Worm (Caenorhabditis elegans) whole organism, early embryonic: ENCODE data around the gene C45H4.18.

Source experiments
- F13C5.2 ChIP-seq: sonication (generic microtip); optimal IDR thresholded peaks from 2 replicates; lab custom pipeline; 2017; ENCODE audit warnings: mild to moderate bottlenecking, missing genetic modification characterization, inconsistent platforms, missing compliant biosample characterization
- ama-1 ChIP-seq: fragments of 150-350 bp; optimal IDR thresholded peaks from 2 replicates; lab custom pipeline; 2014
- hmbx-1 ChIP-seq: sonication (generic microtip); optimal IDR thresholded peaks from 2 replicates; lab custom pipeline; 2016; ENCODE audit warnings: mild to moderate bottlenecking, missing genetic modification characterization, missing compliant biosample characterization
- hnd-1 ChIP-seq: sonication (generic microtip); optimal IDR thresholded peaks from 2 replicates; lab custom pipeline; 2016; ENCODE audit warnings: missing genetic modification characterization, missing compliant biosample characterization
- scrt-1 ChIP-seq: fragments of 200-800 bp; sonication (Bioruptor generic); IDR thresholded peaks from 2 replicates; pipeline ENCODE4 v1.3.6; 2022; ENCODE audit warnings: missing genetic modification characterization, missing compliant biosample characterization
- tra-4 ChIP-seq: sonication (generic microtip); optimal IDR thresholded peaks from 2 replicates; lab custom pipeline; 2017; ENCODE audit warnings: missing genetic modification characterization, missing compliant biosample characterization

DNA sequence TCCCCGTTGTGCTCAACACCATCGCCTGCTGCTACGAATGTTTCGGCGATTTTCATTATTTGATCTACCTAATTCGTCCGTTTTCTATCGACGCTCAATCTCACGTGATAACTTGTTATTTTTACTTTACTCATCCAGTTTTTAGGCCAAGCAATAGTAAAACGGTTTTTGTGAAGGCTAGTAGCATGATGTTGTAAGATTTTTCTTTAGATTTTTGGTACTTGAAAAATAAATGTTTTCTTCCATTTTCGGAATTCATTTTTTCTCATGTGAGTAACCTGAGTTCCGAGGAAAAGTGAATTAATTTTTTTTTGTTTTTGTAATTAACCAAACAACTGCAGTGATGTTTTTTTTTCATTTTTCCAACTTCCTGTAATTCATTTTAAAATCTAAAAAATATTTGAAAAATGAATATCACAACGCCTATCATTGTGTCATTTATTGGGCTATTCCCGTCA is 2.0 kb downstream of the C45H4.18 start, which contains the start of gene srbc-17:
- TF ChIP-seq ama-1 (no peak), hmbx-1 (no peak), hnd-1 (no peak), scrt-1 (GFP tag; lab: Robert Waterston, UW) (no peak), tra-4 (tag; lab: Kevin White, UChicago) (no peak), F13C5.2 (no peak)
